Fruit fly (Drosophila melanogaster): ENCODE data around the gene Ccdc56.

Gene Ccdc56

dm6 chr3L:11701649-11702048 lies 7.1 kb upstream of the Ccdc56 start:
- no peak for TF ChIP-seq CG8478 (optimal IDR thresholded peaks at IDR 0.05)
- TF ChIP-seq CTCF (optimal IDR thresholded peaks at IDR 0.05): no peak

dm6 chr3L:11703579-11703978 lies 5.2 kb upstream of the Ccdc56 start:
- no peak for TF ChIP-seq CG8478 (optimal IDR thresholded peaks at IDR 0.05)
- no peak for TF ChIP-seq CTCF (optimal IDR thresholded peaks at IDR 0.05)

- no peak for TF ChIP-seq CTCF (optimal IDR thresholded peaks at IDR 0.05)
- no peak for TF ChIP-seq CG8478 (optimal IDR thresholded peaks at IDR 0.05)
Observed at dm6 chr3L:11704902-11705546, 3.8 kb upstream of the Ccdc56 start.

dm6 chr3L:11707978-11708632 lies 674 bp upstream of the Ccdc56 start, which contains the start of gene CG11658:
TSS of gene CG11658 (minus strand) at chr3L:11708553.
- TF ChIP-seq CTCF (optimal IDR thresholded peaks at IDR 0.05): no peak
- TF ChIP-seq CG8478 (optimal IDR thresholded peaks at IDR 0.05): no peak

dm6 chr3L:11711059-11711628 lies 2.4 kb downstream of the Ccdc56 start, which contains the start of gene crim:
TSS of gene crim (minus strand) at chr3L:11711386.
- TF ChIP-seq CG8478 (optimal IDR thresholded peaks at IDR 0.05) (no peak), CTCF (optimal IDR thresholded peaks at IDR 0.05) (peak in 1 of 2 experiments; percentile 9)

- TF ChIP-seq CG8478 (optimal IDR thresholded peaks at IDR 0.05) (no peak), CTCF (optimal IDR thresholded peaks at IDR 0.05) (no peak)
Observed at dm6 chr3L:11711789-11712188, 3.0 kb downstream of the Ccdc56 start.

dm6 chr3L:11712839-11713238 lies 4.1 kb downstream of the Ccdc56 start:
- TF ChIP-seq CTCF (optimal IDR thresholded peaks at IDR 0.05) (no peak), CG8478 (optimal IDR thresholded peaks at IDR 0.05) (no peak)

dm6 chr3L:11715187-11715586 lies 6.4 kb downstream of the Ccdc56 start, which contains the start of gene CG14132:
TSS of gene CG14132 (minus strand) at chr3L:11715285.
- TF ChIP-seq CTCF (optimal IDR thresholded peaks at IDR 0.05) (no peak), CG8478 (optimal IDR thresholded peaks at IDR 0.05) (no peak)

dm6 chr3L:11716347-11716746 lies 7.6 kb downstream of the Ccdc56 start:
- no peak for TF ChIP-seq CTCF (optimal IDR thresholded peaks at IDR 0.05)
- no peak for TF ChIP-seq CG8478 (optimal IDR thresholded peaks at IDR 0.05)

- TF ChIP-seq CTCF (optimal IDR thresholded peaks at IDR 0.05) (no peak), CG8478 (optimal IDR thresholded peaks at IDR 0.05) (no peak)
Observed at dm6 chr3L:11716899-11717298, 8.1 kb downstream of the Ccdc56 start.

dm6 chr3L:11717300-11717699 lies 8.5 kb downstream of the Ccdc56 start:
- no peak for TF ChIP-seq CTCF (optimal IDR thresholded peaks at IDR 0.05)
- TF ChIP-seq CG8478 (optimal IDR thresholded peaks at IDR 0.05): no peak

dm6 chr3L:11717993-11718392 lies 9.2 kb downstream of the Ccdc56 start:
- TF ChIP-seq CG8478 (optimal IDR thresholded peaks at IDR 0.05) (no peak), CTCF (optimal IDR thresholded peaks at IDR 0.05) (no peak)

- TF ChIP-seq CG8478 (optimal IDR thresholded peaks at IDR 0.05) (no peak), CTCF (optimal IDR thresholded peaks at IDR 0.05) (no peak)
Observed at dm6 chr3L:11720780-11721179, 12.0 kb downstream of the Ccdc56 start, which contains the start of gene Bmcp. TSS of gene Bmcp (plus strand) at chr3L:11720934.

- TF ChIP-seq CG8478 (optimal IDR thresholded peaks at IDR 0.05) (no peak), CTCF (optimal IDR thresholded peaks at IDR 0.05) (no peak)
Observed at dm6 chr3L:11721498-11721946, 12.7 kb downstream of the Ccdc56 start.

dm6 chr3L:11728147-11728546 lies 19.4 kb downstream of the Ccdc56 start, which contains the start of gene sunn:
TSS of gene sunn (plus strand) at chr3L:11728348.
- TF ChIP-seq CTCF (optimal IDR thresholded peaks at IDR 0.05): no peak
- no peak for TF ChIP-seq CG8478 (optimal IDR thresholded peaks at IDR 0.05)

- TF ChIP-seq CG8478 (optimal IDR thresholded peaks at IDR 0.05): no peak
- no peak for TF ChIP-seq CTCF (optimal IDR thresholded peaks at IDR 0.05)
Observed at dm6 chr3L:11731841-11732240, 23.1 kb downstream of the Ccdc56 start, which contains the start of gene CG32087. TSS of gene CG32087 (plus strand) at chr3L:11732141.

All from S2 (cell line).